Fruit fly (Drosophila melanogaster) S2 (cell line): Measurements from ENCODE around the gene Herp.

Experiments used
- CG8478 ChIP-seq: fragments of >200 bp; optimal IDR thresholded peaks from 2 replicates; lab custom pipeline; 2018
- CTCF ChIP-seq, 2 experiments: fragments of >200 bp; optimal IDR thresholded peaks; 2 replicates each; lab custom pipeline; 2018

DNA sequence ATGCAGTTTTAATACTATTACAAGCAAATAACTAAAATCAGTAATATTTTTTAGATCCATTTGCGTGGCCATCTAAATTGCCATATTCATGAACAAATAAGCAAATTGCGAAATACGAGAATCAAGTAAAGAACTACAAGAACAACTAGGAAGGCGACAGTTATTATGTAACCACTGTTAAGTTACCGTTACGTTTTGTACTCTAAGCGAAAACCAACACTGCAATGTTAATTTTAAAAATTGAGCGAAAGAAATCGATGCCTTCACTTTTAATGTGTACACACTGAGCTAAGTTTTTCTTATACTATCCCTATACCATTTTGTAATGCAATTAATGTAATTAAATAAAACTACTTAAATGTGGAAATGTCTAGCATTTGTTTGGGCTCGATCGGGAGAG is 20.6 kb upstream of the Herp start:
- TF ChIP-seq CTCF (optimal IDR thresholded peaks at IDR 0.05; lab: Kevin White, UChicago) (no peak), CG8478 (lab: Kevin White, UChicago) (no peak)
